Worm (Caenorhabditis elegans): Measurements from ENCODE around the gene F33A8.4.

F33A8.4 gene

DNA sequence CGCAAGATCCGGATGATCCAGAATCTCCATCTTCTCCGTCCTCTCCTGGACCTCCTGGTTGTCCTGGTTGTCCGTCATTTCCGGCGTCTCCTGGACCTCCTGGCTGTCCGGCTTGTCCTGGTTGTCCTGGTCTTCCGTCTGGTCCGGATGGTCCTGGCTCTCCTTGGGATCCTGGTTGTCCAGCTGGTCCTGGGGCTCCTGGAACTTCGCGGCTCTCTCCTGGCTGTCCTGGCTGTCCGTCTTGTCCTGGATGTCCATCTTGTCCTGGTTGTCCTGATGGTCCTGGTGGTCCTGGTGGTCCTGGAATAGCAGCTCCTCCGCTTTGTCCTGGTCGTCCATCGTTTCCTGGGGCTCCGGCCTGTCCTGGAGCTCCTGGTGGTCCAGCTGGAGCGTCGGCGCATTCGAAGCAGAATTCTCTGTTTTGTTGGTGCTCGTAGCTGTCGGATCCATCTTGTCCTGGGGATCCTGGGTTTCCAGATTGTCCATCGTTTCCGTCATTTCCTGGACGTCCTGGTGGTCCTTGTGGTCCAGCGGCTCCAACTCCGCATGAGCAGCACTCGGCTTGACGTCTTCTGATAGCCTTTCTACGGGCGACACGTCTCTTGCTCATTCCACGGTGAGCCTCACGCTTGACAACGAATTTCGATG lies 36.2 kb downstream of the F33A8.4 start:
- TF ChIP-seq ceh-83 (GFP tag; optimal IDR thresholded peaks at IDR 0.05) (peak; percentile 17), M03D4.4 (tag; optimal IDR thresholded peaks at IDR 0.05) (no peak)

DNA sequence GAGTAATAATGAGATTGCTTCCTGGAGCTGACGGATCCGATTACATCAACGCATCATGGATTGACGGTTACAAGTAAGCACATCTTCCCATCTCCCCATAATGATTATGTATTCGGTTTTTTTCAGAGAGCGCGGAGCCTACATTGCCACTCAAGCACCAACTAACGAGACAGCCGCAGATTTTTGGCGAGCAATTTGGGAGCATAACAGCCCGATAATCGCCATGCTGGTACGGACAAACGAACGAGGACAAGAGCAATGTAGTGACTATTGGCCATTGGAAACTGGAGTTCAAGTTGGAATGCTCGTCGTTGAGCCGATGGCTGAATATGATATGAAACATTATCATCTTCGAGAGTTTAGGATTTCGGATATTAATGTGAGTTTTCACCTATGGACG lies 37.9 kb downstream of the F33A8.4 start:
- TF ChIP-seq ceh-83 (GFP tag; optimal IDR thresholded peaks at IDR 0.05) (no peak), drap-1 (GFP tag; optimal IDR thresholded peaks at IDR 0.05) (no peak), flh-1 (GFP tag; optimal IDR thresholded peaks at IDR 0.05) (no peak), nhr-2 (tag; optimal IDR thresholded peaks at IDR 0.05) (no peak), sem-2 (GFP tag; optimal IDR thresholded peaks at IDR 0.05) (no peak), mab-5 (tag; optimal IDR thresholded peaks at IDR 0.05) (no peak), bed-3 (GFP tag; optimal IDR thresholded peaks at IDR 0.05) (no peak), nhr-237 (tag; optimal IDR thresholded peaks at IDR 0.05) (no peak), nhr-12 (tag; optimal IDR thresholded peaks at IDR 0.05) (no peak)

DNA sequence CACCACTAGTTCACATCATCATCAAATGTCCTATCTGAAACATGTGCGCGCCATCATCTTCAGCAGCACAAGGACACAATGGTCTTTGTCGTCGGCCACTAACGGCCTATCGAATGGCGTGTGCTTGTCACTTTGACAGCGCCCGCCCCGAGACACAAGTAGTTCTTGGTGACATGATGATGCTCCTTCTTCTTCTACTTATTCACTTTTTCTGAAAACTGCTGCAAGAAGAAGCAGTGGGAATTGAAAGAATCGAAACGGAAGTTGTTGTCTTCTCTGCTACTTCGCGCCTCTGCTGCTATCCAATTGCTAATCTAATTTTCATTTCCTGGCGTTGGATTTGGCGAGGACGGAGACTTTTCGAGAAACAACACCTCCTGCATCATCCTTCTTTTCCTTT lies 44.4 kb downstream of the F33A8.4 start:
- TF ChIP-seq ham-2 (GFP tag; optimal IDR thresholded peaks at IDR 0.05), result no peak
- TF ChIP-seq snpc-4 (tag; optimal IDR thresholded peaks at IDR 0.05), result no peak
- TF ChIP-seq flh-1 (GFP tag; optimal IDR thresholded peaks at IDR 0.05), result no peak
- TF ChIP-seq hlh-1 (tag; optimal IDR thresholded peaks at IDR 0.05), result no peak
- TF ChIP-seq drap-1 (GFP tag; optimal IDR thresholded peaks at IDR 0.05), result no peak
- no peak for TF ChIP-seq pha-4 (tag; optimal IDR thresholded peaks at IDR 0.05)
- no peak for TF ChIP-seq unc-120 (tag; optimal IDR thresholded peaks at IDR 0.05; ENCODE audit: poor library complexity, severe bottlenecking)
- TF ChIP-seq mep-1 (tag; optimal IDR thresholded peaks at IDR 0.05), result no peak
- TF ChIP-seq mls-2 (tag; optimal IDR thresholded peaks at IDR 0.05), result no peak
- TF ChIP-seq unc-39 (tag; optimal IDR thresholded peaks at IDR 0.05), result no peak
- TF ChIP-seq lsy-2 (tag; optimal IDR thresholded peaks at IDR 0.05), result no peak
- TF ChIP-seq nhr-237 (tag; optimal IDR thresholded peaks at IDR 0.05), result no peak

DNA sequence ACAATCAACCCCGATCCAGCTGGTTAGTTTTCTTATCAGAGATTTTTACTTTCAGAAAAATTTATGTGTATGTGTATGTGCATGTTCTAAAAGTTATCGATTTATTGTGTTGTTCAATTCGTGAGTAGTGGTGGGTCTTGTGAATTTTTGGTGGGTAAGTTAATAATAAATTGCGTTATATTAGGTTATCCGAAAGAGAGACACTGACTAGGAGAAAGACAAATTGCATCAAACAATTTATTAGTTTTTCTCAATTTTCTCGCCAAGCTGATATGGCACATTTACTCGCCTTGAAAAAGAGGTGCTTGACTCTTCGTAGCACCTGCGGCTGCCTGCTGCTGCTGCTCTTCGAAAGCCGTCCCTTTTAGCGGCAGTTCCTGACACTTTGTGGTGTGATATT lies 49.7 kb downstream of the F33A8.4 start:
- TF ChIP-seq elt-3 (tag; optimal IDR thresholded peaks at IDR 0.05) (no peak), ces-1 (GFP tag; optimal IDR thresholded peaks at IDR 0.05) (peak; percentile 95), flh-1 (GFP tag; optimal IDR thresholded peaks at IDR 0.05) (no peak), ceh-83 (GFP tag; optimal IDR thresholded peaks at IDR 0.05) (no peak)

Data from whole organism, mixed stage, embryonic.